Fruit fly (Drosophila melanogaster) whole organism, embryonic: ENCODE data around the gene CG11449.

ENCODE experiments used
- Ada2b ChIP-seq: fragments of 200-800 bp; sonication (Bioruptor generic); IDR thresholded peaks from 2 replicates; pipeline ENCODE4 v1.3.6; 2022; ENCODE audit warnings: missing biosample characterization, missing genetic modification characterization
- CG11456 ChIP-seq: fragments of 200-800 bp; sonication (Bioruptor generic); IDR thresholded peaks from 3 replicates; pipeline ENCODE4 v1.3.6; 2022; ENCODE audit warnings: missing biosample characterization, missing genetic modification characterization
- CG11560 ChIP-seq: fragments of 200-800 bp; sonication (Bioruptor generic); IDR thresholded peaks from 3 replicates; pipeline ENCODE4 v1.3.6; 2022; ENCODE audit warnings: missing biosample characterization, missing genetic modification characterization
- CG12155 ChIP-seq: fragments of 200-800 bp; sonication (Bioruptor generic); optimal IDR thresholded peaks from 3 replicates; lab custom pipeline; 2016; ENCODE audit warnings: missing biosample characterization, missing genetic modification characterization
- CG13424 ChIP-seq: fragments of 200-800 bp; sonication (Bioruptor generic); optimal IDR thresholded peaks from 2 replicates; lab custom pipeline; 2019; ENCODE audit warnings: missing biosample characterization, mild to moderate bottlenecking, missing genetic modification characterization, moderate library complexity
- CG14860 ChIP-seq: fragments of 200-800 bp; sonication (Bioruptor generic); IDR thresholded peaks from 3 replicates; pipeline ENCODE4 v1.3.6; 2022; ENCODE audit warnings: missing biosample characterization, missing genetic modification characterization; ENCODE audit not compliant: partially characterized antibody
- CG16813 ChIP-seq: fragments of 200-800 bp; sonication (Bioruptor generic); IDR thresholded peaks from 3 replicates; pipeline ENCODE4 v1.3.6; 2022; ENCODE audit warnings: missing biosample characterization, missing genetic modification characterization; ENCODE audit not compliant: partially characterized antibody
- CG17361 ChIP-seq: fragments of 200-800 bp; sonication (Bioruptor generic); IDR thresholded peaks from 3 replicates; pipeline ENCODE4 v1.3.6; 2022; ENCODE audit warnings: missing biosample characterization, missing genetic modification characterization
- CG18599 ChIP-seq: fragments of 200-800 bp; sonication (Bioruptor generic); optimal IDR thresholded peaks from 3 replicates; lab custom pipeline; 2017; ENCODE audit warnings: missing biosample characterization, missing genetic modification characterization, mild to moderate bottlenecking, moderate library complexity, missing genetic modification reagents
- CG2116 ChIP-seq: fragments of 200-800 bp; sonication (Bioruptor generic); optimal IDR thresholded peaks from 3 replicates; lab custom pipeline; 2018; ENCODE audit warnings: missing biosample characterization, mild to moderate bottlenecking, missing genetic modification characterization
- CG32767 ChIP-seq: fragments of 200-800 bp; sonication (Bioruptor generic); IDR thresholded peaks from 2 replicates; pipeline ENCODE4 v1.3.6; 2022; ENCODE audit warnings: missing biosample characterization, missing genetic modification characterization
- CG3407 ChIP-seq: fragments of 200-800 bp; sonication (Bioruptor generic); optimal IDR thresholded peaks from 2 replicates; lab custom pipeline; 2018; ENCODE audit warnings: missing biosample characterization, mild to moderate bottlenecking, missing genetic modification characterization
- CG6254 ChIP-seq: fragments of 200-800 bp; sonication (Bioruptor generic); optimal IDR thresholded peaks from 3 replicates; lab custom pipeline; 2017; ENCODE audit warnings: mild to moderate bottlenecking, missing biosample characterization, missing genetic modification reagents, missing genetic modification characterization
- CG6689 ChIP-seq: fragments of 200-800 bp; sonication (Bioruptor generic); IDR thresholded peaks from 2 replicates; pipeline ENCODE4 v1.3.6; 2022; ENCODE audit warnings: missing biosample characterization, missing genetic modification characterization
- CG6765 ChIP-seq: fragments of 200-800 bp; sonication (Bioruptor generic); optimal IDR thresholded peaks from 3 replicates; lab custom pipeline; 2017; ENCODE audit warnings: missing biosample characterization, mild to moderate bottlenecking, missing genetic modification characterization
- CG6813 ChIP-seq: fragments of 200-800 bp; sonication (Bioruptor generic); optimal IDR thresholded peaks from 2 replicates; lab custom pipeline; 2017; ENCODE audit warnings: missing biosample characterization, missing genetic modification characterization, mild to moderate bottlenecking, moderate library complexity, missing genetic modification reagents
- CG8089 ChIP-seq: fragments of 200-800 bp; sonication (Bioruptor generic); optimal IDR thresholded peaks from 3 replicates; lab custom pipeline; 2016; ENCODE audit warnings: missing biosample characterization, missing genetic modification characterization
- CG9437 ChIP-seq: fragments of 200-800 bp; sonication (Bioruptor generic); optimal IDR thresholded peaks from 2 replicates; lab custom pipeline; 2018; ENCODE audit warnings: missing biosample characterization, mild to moderate bottlenecking, missing genetic modification characterization
- CG9727 ChIP-seq: fragments of 200-800 bp; sonication (Bioruptor generic); optimal IDR thresholded peaks from 3 replicates; lab custom pipeline; 2017; ENCODE audit warnings: missing biosample characterization, mild to moderate bottlenecking, missing genetic modification characterization
- CG9932 ChIP-seq: fragments of 200-800 bp; sonication (Bioruptor generic); IDR thresholded peaks from 2 replicates; pipeline ENCODE4 v1.3.6; 2022; ENCODE audit warnings: missing biosample characterization, missing genetic modification characterization
- D19A ChIP-seq: fragments of 200-800 bp; optimal IDR thresholded peaks from 3 replicates; lab custom pipeline; 2019; ENCODE audit warnings: missing biosample characterization, mild to moderate bottlenecking, missing genetic modification characterization, moderate library complexity
- Mad ChIP-seq: fragments of 200-800 bp; sonication (Bioruptor generic); optimal IDR thresholded peaks from 2 replicates; lab custom pipeline; 2016; ENCODE audit warnings: missing biosample characterization, missing genetic modification characterization
- NC2α ChIP-seq: fragments of 200-800 bp; sonication (Bioruptor generic); optimal IDR thresholded peaks from 2 replicates; lab custom pipeline; 2016; ENCODE audit warnings: missing biosample characterization, missing genetic modification characterization
- Optix ChIP-seq: fragments of 200-800 bp; sonication (Bioruptor generic); IDR thresholded peaks from 3 replicates; pipeline ENCODE4 v1.3.6; 2022; ENCODE audit warnings: missing biosample characterization, missing genetic modification characterization
- Taf1 ChIP-seq: fragments of 200-800 bp; sonication (Bioruptor generic); IDR thresholded peaks from 2 replicates; pipeline ENCODE4 v1.3.6; 2022; ENCODE audit warnings: missing biosample characterization, missing genetic modification characterization
- Vsx1 ChIP-seq: fragments of 200-800 bp; sonication (Bioruptor generic); optimal IDR thresholded peaks from 2 replicates; lab custom pipeline; 2017; ENCODE audit warnings: missing biosample characterization, mild to moderate bottlenecking, missing genetic modification characterization, missing genetic modification reagents
- ac ChIP-seq: fragments of 200-800 bp; sonication (Bioruptor generic); optimal IDR thresholded peaks from 3 replicates; lab custom pipeline; 2017; ENCODE audit warnings: missing biosample characterization, mild to moderate bottlenecking, missing genetic modification characterization
- bcd ChIP-seq: fragments of 200-800 bp; sonication (Bioruptor generic); optimal IDR thresholded peaks from 2 replicates; lab custom pipeline; 2017; ENCODE audit warnings: missing biosample characterization, mild to moderate bottlenecking, missing genetic modification characterization
- cas ChIP-seq: fragments of 200-800 bp; sonication (Bioruptor generic); IDR thresholded peaks from 2 replicates; pipeline ENCODE4 v1.3.6; 2022; ENCODE audit warnings: missing biosample characterization, missing genetic modification characterization
- ci ChIP-seq: fragments of 200-800 bp; sonication (Bioruptor generic); IDR thresholded peaks from 3 replicates; pipeline ENCODE4 v1.3.6; 2022; ENCODE audit warnings: missing biosample characterization, missing genetic modification characterization
- crc ChIP-seq: fragments of 200-800 bp; sonication (Bioruptor generic); optimal IDR thresholded peaks from 2 replicates; lab custom pipeline; 2016; ENCODE audit warnings: missing biosample characterization, missing genetic modification characterization
- dan ChIP-seq: fragments of 200-800 bp; sonication (Bioruptor generic); IDR thresholded peaks from 2 replicates; pipeline ENCODE4 v1.3.6; 2022; ENCODE audit warnings: missing biosample characterization, missing genetic modification characterization
- emc ChIP-seq: fragments of 200-800 bp; sonication (Bioruptor generic); optimal IDR thresholded peaks from 2 replicates; lab custom pipeline; 2016; ENCODE audit warnings: missing biosample characterization, missing genetic modification characterization
- gfzf ChIP-seq: fragments of 200-800 bp; sonication (Bioruptor generic); optimal IDR thresholded peaks from 2 replicates; lab custom pipeline; 2016; ENCODE audit warnings: missing biosample characterization, mild to moderate bottlenecking, missing genetic modification characterization, moderate library complexity
- hbn ChIP-seq: fragments of 200-800 bp; sonication (Bioruptor generic); IDR thresholded peaks from 2 replicates; pipeline ENCODE4 v1.3.6; 2022; ENCODE audit warnings: missing biosample characterization, missing genetic modification characterization; ENCODE audit not compliant: partially characterized antibody
- hth ChIP-seq: fragments of >200 bp; optimal IDR thresholded peaks from 2 replicates; lab custom pipeline; 2017; ENCODE audit warnings: inconsistent platforms
- kah ChIP-seq: fragments of 200-800 bp; sonication (Bioruptor generic); optimal IDR thresholded peaks from 2 replicates; lab custom pipeline; 2018; ENCODE audit warnings: missing biosample characterization, mild to moderate bottlenecking, missing genetic modification characterization
- ken ChIP-seq: fragments of 200-800 bp; sonication (Bioruptor generic); IDR thresholded peaks from 3 replicates; pipeline ENCODE4 v1.3.6; 2022; ENCODE audit warnings: missing biosample characterization, missing genetic modification characterization
- mirr ChIP-seq: fragments of 200-800 bp; sonication (Bioruptor generic); optimal IDR thresholded peaks from 3 replicates; lab custom pipeline; 2018; ENCODE audit warnings: missing biosample characterization, mild to moderate bottlenecking, missing genetic modification characterization
- sc ChIP-seq, 3 experiments: fragments of >200 bp in 2 of 3; fragments of 200-800 bp in 1 of 3; sonication (Bioruptor generic) in 1 of 3; optimal IDR thresholded peaks; 2 replicates in 2 of 3; 3 replicates in 1 of 3; lab custom pipeline; 2017; ENCODE audit warnings: mild to moderate bottlenecking in 1 of 3, missing biosample characterization in 1 of 3, missing genetic modification characterization in 1 of 3, missing genetic modification reagents in 1 of 3
- sim ChIP-seq: fragments of 200-800 bp; sonication (Bioruptor generic); IDR thresholded peaks from 2 replicates; pipeline ENCODE4 v1.3.6; 2022; ENCODE audit warnings: missing biosample characterization, missing genetic modification characterization
- slbo ChIP-seq: fragments of 200-800 bp; sonication (Bioruptor generic); IDR thresholded peaks from 2 replicates; pipeline ENCODE4 v1.3.6; 2022; ENCODE audit warnings: missing biosample characterization, missing genetic modification characterization
- ssp ChIP-seq: fragments of 200-800 bp; sonication (Bioruptor generic); IDR thresholded peaks from 2 replicates; pipeline ENCODE4 v1.3.6; 2022; ENCODE audit warnings: missing biosample characterization, missing genetic modification characterization
- tio ChIP-seq: fragments of 200-800 bp; sonication (Bioruptor generic); optimal IDR thresholded peaks from 2 replicates; lab custom pipeline; 2017; ENCODE audit warnings: missing biosample characterization, missing genetic modification characterization, inconsistent platforms
- trh ChIP-seq: fragments of 200-800 bp; sonication (Bioruptor generic); optimal IDR thresholded peaks from 2 replicates; lab custom pipeline; 2016; ENCODE audit warnings: missing biosample characterization, missing genetic modification characterization
- twi ChIP-seq: fragments of 200-800 bp; optimal IDR thresholded peaks from 2 replicates; lab custom pipeline; 2019; ENCODE audit warnings: missing biosample characterization, mild to moderate bottlenecking, missing genetic modification characterization, moderate library complexity
- wdn ChIP-seq: fragments of 200-800 bp; sonication (Bioruptor generic); IDR thresholded peaks from 2 replicates; pipeline ENCODE4 v1.3.6; 2022; ENCODE audit warnings: missing biosample characterization, missing genetic modification characterization
- zf30C ChIP-seq: fragments of 200-800 bp; sonication (Bioruptor generic); optimal IDR thresholded peaks from 3 replicates; lab custom pipeline; 2018; ENCODE audit warnings: missing biosample characterization, mild to moderate bottlenecking, missing genetic modification characterization
- zfh1 ChIP-seq: fragments of 200-800 bp; sonication (Bioruptor generic); IDR thresholded peaks from 3 replicates; pipeline ENCODE4 v1.3.6; 2022; ENCODE audit warnings: missing biosample characterization, missing genetic modification characterization

The CG11449 gene

DNA sequence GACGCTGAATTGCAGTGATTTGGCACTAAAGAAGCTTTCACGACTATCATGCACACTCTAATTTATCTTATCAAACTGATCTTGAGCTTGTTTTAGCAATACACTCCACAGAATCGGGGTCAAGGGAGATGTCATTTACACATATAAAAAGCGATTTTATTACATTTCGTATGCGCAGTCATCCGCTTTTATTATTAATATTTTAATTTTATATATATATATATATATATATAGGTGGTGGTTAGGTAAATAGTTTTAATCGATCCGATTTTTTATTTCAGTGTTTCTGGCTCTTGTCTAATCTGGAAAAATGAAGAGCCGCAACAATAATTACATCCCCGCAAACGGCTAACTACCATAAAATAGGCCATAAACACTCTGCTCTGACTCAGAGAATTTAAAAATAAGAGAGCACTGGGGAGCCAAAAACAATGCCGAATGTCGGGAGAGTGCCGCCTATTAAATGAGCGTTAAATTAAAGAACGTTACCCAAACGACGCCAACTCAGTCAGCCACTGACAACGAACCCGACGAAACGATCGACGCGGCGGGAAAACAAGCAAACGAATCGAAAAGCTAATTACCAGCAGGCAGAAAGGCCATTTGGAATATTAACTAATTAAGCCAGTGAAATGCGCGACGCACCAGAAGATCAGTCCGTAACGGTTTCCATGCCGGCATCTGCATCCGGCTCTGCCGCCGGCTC, 17.6 kb downstream of the CG11449 start (continued):
- TF ChIP-seq zf30C (GFP tag; lab: Kevin White, UChicago): peak; percentile 48
- 0 out of 2 replicates have a peak, but pooled peaks have one; percentile 14 for TF ChIP-seq ssp
- TF ChIP-seq emc (GFP tag; lab: Kevin White, UChicago): no peak
- peak; percentile 71 for TF ChIP-seq CG9932 (GFP tag; lab: Robert Waterston, UW)
- peak; percentile 82 for TF ChIP-seq CG18599 (GFP tag; lab: Kevin White, UChicago)
- peak; percentile 43 for TF ChIP-seq CG9727 (GFP tag; lab: Kevin White, UChicago)
- TF ChIP-seq twi (tag; lab: Kevin White, UChicago): no peak
- no peak for TF ChIP-seq CG16813
- TF ChIP-seq Ada2b (GFP tag; lab: Robert Waterston, UW): peak; percentile 56; the same call in 1 of the 2 replicates
- TF ChIP-seq crc (GFP tag; lab: Kevin White, UChicago): no peak
- TF ChIP-seq sim (GFP tag; lab: Robert Waterston, UW): no peak
- TF ChIP-seq CG11560 (tag; lab: Robert Waterston, UW): 0 out of 3 replicates have a peak, but pooled peaks have one; percentile 40
- TF ChIP-seq trh (GFP tag; lab: Kevin White, UChicago): no peak
- TF ChIP-seq D19A (tag; lab: Kevin White, UChicago): no peak
- TF ChIP-seq CG12155: no peak
- no peak for TF ChIP-seq Optix
- TF ChIP-seq kah: no peak
- TF ChIP-seq ac: no peak
- TF ChIP-seq CG9437 (GFP tag; lab: Kevin White, UChicago): peak; percentile 9
- no peak for TF ChIP-seq tio
- TF ChIP-seq Vsx1 (GFP tag; lab: Kevin White, UChicago): peak; percentile 63
- peak; percentile 36 for TF ChIP-seq mirr
- peak; percentile 18 for TF ChIP-seq CG6813 (GFP tag; lab: Kevin White, UChicago)
- TF ChIP-seq Taf1 (GFP tag; lab: Robert Waterston, UW): peak; percentile 45; the same call in 1 of the 2 replicates
- 0 out of 2 replicates have a peak, but pooled peaks have one; percentile 43 for TF ChIP-seq CG32767 (GFP tag; lab: Robert Waterston, UW)
- no peak for TF ChIP-seq CG8089 (GFP tag; lab: Kevin White, UChicago)
- TF ChIP-seq CG2116 (GFP tag; lab: Kevin White, UChicago): no peak
- peak; percentile 67 for TF ChIP-seq CG6765 (GFP tag; lab: Kevin White, UChicago)
- TF ChIP-seq bcd (GFP tag; lab: Kevin White, UChicago): peak; percentile 46
- TF ChIP-seq Mad (GFP tag; lab: Kevin White, UChicago): no peak
- TF ChIP-seq CG14860 (GFP tag; lab: Robert Waterston, UW): no peak
- TF ChIP-seq wdn (GFP tag; lab: Robert Waterston, UW): 0 out of 2 replicates have a peak, but pooled peaks have one; percentile 33
- no peak for TF ChIP-seq dan (GFP tag; lab: Robert Waterston, UW)
- no peak for TF ChIP-seq gfzf
- no peak for TF ChIP-seq ken (GFP tag; lab: Robert Waterston, UW)
- TF ChIP-seq cas (GFP tag; lab: Robert Waterston, UW): no peak
- no peak for TF ChIP-seq sc (optimal IDR thresholded peaks at IDR 0.05; lab: Kevin White, UChicago)
- no peak for TF ChIP-seq sc (GFP tag; optimal IDR thresholded peaks at IDR 0.05; lab: Kevin White, UChicago)
- no peak for TF ChIP-seq CG6254 (GFP tag; lab: Kevin White, UChicago)
- TF ChIP-seq CG3407: no peak
- TF ChIP-seq NC2α: no peak
- TF ChIP-seq ci: 0 out of 3 replicates have a peak, but pooled peaks have one; percentile 24
- no peak for TF ChIP-seq hbn (GFP tag; lab: Robert Waterston, UW)
- peak; percentile 57 for TF ChIP-seq CG17361 (GFP tag; lab: Robert Waterston, UW)
- TF ChIP-seq CG13424 (tag; lab: Kevin White, UChicago): peak; percentile 69
- no peak for TF ChIP-seq zfh1
- peak; percentile 85 for TF ChIP-seq slbo
- no peak for TF ChIP-seq hth
- peak; percentile 67; the same call in 2 of the 3 replicates for TF ChIP-seq CG11456 (GFP tag; lab: Robert Waterston, UW)
- peak; percentile 40; the same call in 1 of the 2 replicates for TF ChIP-seq CG6689 (GFP tag; lab: Robert Waterston, UW)
